Fruit fly (Drosophila melanogaster): Measurements from ENCODE around the gene CG5245.

DNA sequence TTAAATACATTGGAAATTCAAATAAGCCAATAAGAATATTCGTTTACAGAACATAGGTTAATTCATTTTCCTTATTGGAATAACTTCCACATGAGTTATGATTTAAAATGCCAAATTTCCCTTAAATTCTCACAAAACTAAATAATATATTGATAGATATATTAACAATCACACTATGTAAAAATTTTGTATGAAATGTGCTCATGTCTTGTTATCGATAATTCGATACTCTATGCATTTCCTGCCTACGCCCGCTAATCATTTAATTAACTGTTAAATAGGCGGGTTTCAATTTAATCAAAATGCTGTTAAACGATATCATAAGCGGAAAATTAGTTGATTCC, 3.1 kb upstream of the CG5245 start, which contains the start of gene NANS:
- no peak for TF ChIP-seq CG8478 (optimal IDR thresholded peaks at IDR 0.05)
- no peak for TF ChIP-seq CTCF (optimal IDR thresholded peaks at IDR 0.05)
